Worm (Caenorhabditis elegans): Measurements from ENCODE around the gene srh-36.
A peak's percentile ranks its signal among the peaks of the same experiment; 100 is the strongest.

srh-36 gene

ce11 chrV:2830817-2831216 lies 9.3 kb upstream of the srh-36 start, which contains the start of gene srw-2:
Gene srw-2 (plus strand): TSS chrV:2830878.
- no peak for TF ChIP-seq ceh-82 (tag; optimal IDR thresholded peaks at IDR 0.05)
- TF ChIP-seq efl-3 (GFP tag; optimal IDR thresholded peaks at IDR 0.05) = no peak
- TF ChIP-seq nhr-20 (tag; optimal IDR thresholded peaks at IDR 0.05) = no peak

ce11 chrV:2826815-2827214 lies 5.3 kb upstream of the srh-36 start, which contains the start of gene T03D3.5:
Gene T03D3.5 (minus strand): TSS chrV:2826835.
- no peak for TF ChIP-seq isw-1 (GFP tag; IDR thresholded peaks at IDR 0.05)
- peak; percentile 61 to 65 for TF ChIP-seq efl-1 (optimal IDR thresholded peaks at IDR 0.05)
- TF ChIP-seq efl-1 (GFP tag; optimal IDR thresholded peaks at IDR 0.05 in 1 of 2) = peak in 1 of 2 experiments; percentile 92
- TF ChIP-seq zip-4 (GFP tag; optimal IDR thresholded peaks at IDR 0.05) = no peak
- TF ChIP-seq dpl-1 (GFP tag; optimal IDR thresholded peaks at IDR 0.05) = peak in 2 of 3 experiments; percentile 19 to 20

ce11 chrV:2825978-2826377 lies 4.5 kb upstream of the srh-36 start:
- TF ChIP-seq snpc-4 (tag; optimal IDR thresholded peaks at IDR 0.05) (no peak), lin-14 (GFP tag; optimal IDR thresholded peaks at IDR 0.05) (no peak), ceh-90 (tag; optimal IDR thresholded peaks at IDR 0.05) (no peak), hpl-2 (GFP tag; optimal IDR thresholded peaks at IDR 0.05) (no peak)

- TF ChIP-seq nhr-47 (tag; optimal IDR thresholded peaks at IDR 0.05) (no peak), nhr-85 (tag) (peak; percentile 12), ets-5 (GFP tag; IDR thresholded peaks at IDR 0.05) (no peak), lin-39 (tag; optimal IDR thresholded peaks at IDR 0.05) (no peak), mep-1 (tag; optimal IDR thresholded peaks at IDR 0.05) (no peak), egl-13 (tag; optimal IDR thresholded peaks at IDR 0.05) (no peak), sup-37 (GFP tag; optimal IDR thresholded peaks at IDR 0.05) (no peak)
Observed at ce11 chrV:2818117-2818516, 3.4 kb downstream of the srh-36 start, which contains the start of gene srt-34. Gene srt-34 (minus strand): TSS chrV:2818217.

- no peak for TF ChIP-seq pqm-1 (tag; optimal IDR thresholded peaks at IDR 0.05)
- no peak for TF ChIP-seq C34B4.2 (tag; optimal IDR thresholded peaks at IDR 0.05)
- TF ChIP-seq nhr-12 (tag; optimal IDR thresholded peaks at IDR 0.05) = no peak
- no peak for TF ChIP-seq blmp-1 (tag; optimal IDR thresholded peaks at IDR 0.05)
- no peak for TF ChIP-seq mep-1 (tag; optimal IDR thresholded peaks at IDR 0.05)
- no peak for TF ChIP-seq efl-1 (optimal IDR thresholded peaks at IDR 0.05)
- TF ChIP-seq efl-1 (GFP tag; optimal IDR thresholded peaks at IDR 0.05 in 1 of 2) = peak in 1 of 2 experiments; percentile 2
- TF ChIP-seq hlh-4 (tag; optimal IDR thresholded peaks at IDR 0.05) = peak; percentile 31
Observed at ce11 chrV:2815956-2816355, 5.5 kb downstream of the srh-36 start, which contains the start of gene F54E2.5. Gene F54E2.5 (minus strand): TSS chrV:2816056.

ce11 chrV:2813856-2814255 lies 7.6 kb downstream of the srh-36 start, which contains the start of gene F54E2.9:
Gene F54E2.9 (minus strand): TSS chrV:2813987.
- no peak for TF ChIP-seq zip-4 (GFP tag; optimal IDR thresholded peaks at IDR 0.05)
- TF ChIP-seq efl-1 (optimal IDR thresholded peaks at IDR 0.05) = no peak
- peak in 1 of 2 experiments; percentile 85 for TF ChIP-seq efl-1 (GFP tag; optimal IDR thresholded peaks at IDR 0.05 in 1 of 2)
- TF ChIP-seq nhr-71 (tag; optimal IDR thresholded peaks at IDR 0.05) = peak; percentile 23
- TF ChIP-seq hlh-4 (tag; optimal IDR thresholded peaks at IDR 0.05) = peak; percentile 82
- TF ChIP-seq egl-13 (tag; optimal IDR thresholded peaks at IDR 0.05) = no peak
- no peak for TF ChIP-seq tbx-2 (tag; optimal IDR thresholded peaks at IDR 0.05)

- TF ChIP-seq lir-3 (tag; optimal IDR thresholded peaks at IDR 0.05; ENCODE audit: poor library complexity) (no peak), pqm-1 (tag; optimal IDR thresholded peaks at IDR 0.05) (peak; percentile 97), tlp-1 (tag; optimal IDR thresholded peaks at IDR 0.05) (peak; percentile 79), sup-37 (GFP tag; optimal IDR thresholded peaks at IDR 0.05) (no peak), elt-2 (tag; optimal IDR thresholded peaks at IDR 0.05) (peak; percentile 87), nhr-19 (GFP tag; conservative IDR thresholded peaks at IDR 0.05) (no peak), lin-35 (GFP tag; optimal IDR thresholded peaks at IDR 0.05) (peak in 1 of 2 experiments; percentile 25), snu-23 (GFP tag; optimal IDR thresholded peaks at IDR 0.05) (no peak), snpc-4 (tag; optimal IDR thresholded peaks at IDR 0.05) (no peak), unc-86 (tag; optimal IDR thresholded peaks at IDR 0.05) (no peak), sox-4 (tag; optimal IDR thresholded peaks at IDR 0.05) (no peak), skn-1 (tag; optimal IDR thresholded peaks at IDR 0.05) (no peak), aha-1 (tag; optimal IDR thresholded peaks at IDR 0.05) (no peak)
Observed at ce11 chrV:2810164-2810563, 11.3 kb downstream of the srh-36 start, which contains the start of gene F54E2.1. Gene F54E2.1 (plus strand): TSS chrV:2810398.
